Worm (Caenorhabditis elegans) whole organism, L4 larva: ENCODE measurements around the gene K06A9.2.

ENCODE experiments used
- Y48G9A.11 ChIP-seq: fragments of 200-800 bp; sonication (Bioruptor generic); IDR thresholded peaks from 2 replicates; pipeline ENCODE4 v1.3.6; 2022; ENCODE audit warnings: missing genetic modification reagents, missing genetic modification characterization, missing compliant biosample characterization
- Y75B8A.6 ChIP-seq: fragments of 200-800 bp; sonication (Bioruptor generic); IDR thresholded peaks from 2 replicates; pipeline ENCODE4 v1.3.6; 2022; ENCODE audit warnings: missing genetic modification reagents, missing genetic modification characterization, missing compliant biosample characterization
- aha-1 ChIP-seq: fragments of 150-350 bp; peaks from one replicate; lab custom pipeline; 2014; ENCODE audit warnings: missing biosample characterization, missing genetic modification characterization
- daf-16 ChIP-seq, 3 experiments: sonication (generic microtip); optimal IDR thresholded peaks; 2 replicates each; lab custom pipeline; 2016 to 2017; ENCODE audit warnings: missing genetic modification characterization in 3 of 3, missing genetic modification reagents in 3 of 3, mild to moderate bottlenecking in 2 of 3, missing compliant biosample characterization in 2 of 3, missing biosample characterization in 1 of 3, moderate library complexity in 1 of 3
- hlh-11 ChIP-seq: fragments of 200-800 bp; sonication (Bioruptor generic); optimal IDR thresholded peaks from 2 replicates; lab custom pipeline; 2018; ENCODE audit warnings: mild to moderate bottlenecking, missing genetic modification characterization, missing compliant biosample characterization
- jun-1 ChIP-seq: fragments of 150-350 bp; optimal IDR thresholded peaks from 2 replicates; lab custom pipeline; 2014; ENCODE audit warnings: missing biosample characterization, missing genetic modification reagents, missing genetic modification characterization
- lin-1 ChIP-seq: fragments of 200-800 bp; sonication (Bioruptor generic); IDR thresholded peaks from 2 replicates; pipeline ENCODE4 v1.3.6; 2022; ENCODE audit warnings: missing genetic modification reagents, missing genetic modification characterization, missing compliant biosample characterization
- mep-1 ChIP-seq: fragments of 150-350 bp; sonication (generic microtip); optimal IDR thresholded peaks from 3 replicates; lab custom pipeline; 2014; ENCODE audit warnings: missing biosample characterization, missing genetic modification characterization
- mxl-2 ChIP-seq: fragments of 200-800 bp; sonication (Bioruptor generic); conservative IDR thresholded peaks from 2 replicates; pipeline ENCODE4 v1.3.6; 2022; ENCODE audit warnings: missing genetic modification reagents, missing genetic modification characterization, missing compliant biosample characterization
- mxl-3 ChIP-seq: fragments of 200-800 bp; sonication (Bioruptor generic); optimal IDR thresholded peaks from 2 replicates; lab custom pipeline; 2018; ENCODE audit warnings: mild to moderate bottlenecking, missing genetic modification characterization, missing compliant biosample characterization
- nhr-77 ChIP-seq: fragments of 150-350 bp; optimal IDR thresholded peaks from 2 replicates; lab custom pipeline; 2014; ENCODE audit warnings: missing biosample characterization, missing genetic modification characterization
- pha-4 ChIP-seq, 2 experiments: fragments of 150-350 bp in 1 of 2; fragments of 200-800 bp in 1 of 2; sonication (Bioruptor generic) in 1 of 2; IDR thresholded peaks in 1 of 2; optimal IDR thresholded peaks in 1 of 2; 2 replicates each; pipeline versions ENCODE4 v1.3.6 to Lab custom; 2014 to 2022; ENCODE audit warnings: missing genetic modification characterization in 2 of 2, missing genetic modification reagents in 2 of 2, missing biosample characterization in 1 of 2, missing compliant biosample characterization in 1 of 2
- skn-1 ChIP-seq: fragments of 150-350 bp; optimal IDR thresholded peaks from 2 replicates; lab custom pipeline; 2014; ENCODE audit warnings: missing biosample characterization, missing genetic modification characterization
- unc-62 ChIP-seq, 3 experiments: fragments of 150-350 bp in 1 of 3; sonication (generic microtip); optimal IDR thresholded peaks in 2 of 3; peaks in 1 of 3; 1 replicate in 1 of 3; 2 replicates in 2 of 3; lab custom pipeline; 2014 to 2017; ENCODE audit warnings: missing biosample characterization in 3 of 3, missing genetic modification characterization in 3 of 3, missing genetic modification reagents in 3 of 3, missing genotype in 1 of 3

K06A9.2 gene

DNA sequence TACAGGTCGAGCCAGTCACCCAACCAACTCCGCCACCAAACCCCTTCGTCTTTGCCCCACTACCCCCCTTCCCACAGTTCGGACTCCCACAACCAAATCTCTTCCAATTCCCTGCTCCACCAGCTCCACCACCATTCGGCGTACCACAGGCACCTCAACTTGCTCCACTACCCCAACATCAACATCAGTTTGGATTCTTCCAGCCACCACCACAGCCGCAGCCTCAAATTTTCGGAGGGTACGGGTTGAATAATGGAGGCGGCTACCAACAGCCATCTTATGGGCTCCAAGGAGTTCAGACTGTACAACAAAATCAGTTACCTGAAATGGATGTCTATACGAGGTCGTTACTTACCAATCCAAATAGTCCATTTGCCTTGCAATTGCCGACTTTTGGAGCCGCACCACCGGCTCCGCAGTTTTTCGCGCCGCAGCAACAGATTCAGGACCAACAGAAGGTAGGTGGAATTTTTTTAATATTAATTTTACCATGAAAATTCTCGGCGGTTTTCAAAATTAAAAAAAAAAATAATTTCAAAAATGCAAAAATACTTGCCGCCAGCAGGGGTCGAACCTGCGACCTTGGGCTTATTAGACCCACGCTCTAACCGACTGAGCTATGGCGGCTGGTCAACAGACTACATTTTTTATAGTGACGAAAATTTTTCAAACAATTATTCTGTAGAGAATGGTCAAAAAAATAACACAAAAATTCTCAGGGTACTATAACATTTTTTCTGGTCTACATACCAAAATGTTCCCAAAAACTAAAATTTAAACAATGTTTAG is 53.1 kb downstream of the K06A9.2 start (continued):
- TF ChIP-seq Y48G9A.11 (GFP tag; lab: Robert Waterston, UW) (0 out of 2 replicates have a peak, but pooled peaks have one; percentile 15), mxl-3 (GFP tag; lab: Kevin White, UChicago) (no peak), skn-1 (tag; lab: Kevin White, UChicago) (no peak), mep-1 (no peak), unc-62 (GFP tag; optimal IDR thresholded peaks at IDR 0.05 in 1 of 2; lab: Kevin White, UChicago) (no peak), unc-62 (tag; optimal IDR thresholded peaks at IDR 0.05; lab: Kevin White, UChicago) (no peak), nhr-77 (tag; lab: Kevin White, UChicago) (no peak), aha-1 (tag; lab: Kevin White, UChicago) (peak; percentile 86), lin-1 (no peak), mxl-2 (GFP tag; lab: Robert Waterston, UW) (no peak), pha-4 (GFP tag; IDR thresholded peaks at IDR 0.05; lab: Robert Waterston, UW) (no peak), pha-4 (tag; optimal IDR thresholded peaks at IDR 0.05; lab: Kevin White, UChicago) (no peak), hlh-11 (tag; lab: Kevin White, UChicago) (no peak), jun-1 (tag; lab: Kevin White, UChicago) (no peak), Y75B8A.6 (GFP tag; lab: Robert Waterston, UW) (no peak), daf-16 (GFP tag; optimal IDR thresholded peaks at IDR 0.05; lab: Kevin White, UChicago) (no peak), daf-16 (tag; optimal IDR thresholded peaks at IDR 0.05; lab: Kevin White, UChicago) (no peak)
